Fruit fly (Drosophila melanogaster): ENCODE measurements around the gene ND-20.

ND-20 gene

DNA sequence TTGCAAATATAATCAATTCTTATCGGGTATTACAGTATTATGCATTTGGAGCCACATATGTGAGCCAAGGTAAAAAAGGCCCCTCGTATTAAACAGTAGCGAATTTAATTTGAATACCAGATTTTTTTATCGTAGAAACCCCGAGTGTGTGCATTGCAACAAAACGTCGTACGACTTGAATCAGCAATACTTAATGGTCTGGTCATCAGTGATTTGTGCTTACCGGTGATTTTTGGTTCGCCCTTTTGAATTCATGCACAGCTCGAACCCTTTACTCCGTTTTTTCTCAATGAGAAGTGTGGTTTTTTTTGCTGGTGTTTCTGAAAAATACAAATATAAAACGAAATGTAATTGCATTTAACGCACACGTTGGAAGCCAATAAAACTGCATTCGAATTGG lies 3.0 kb upstream of the ND-20 start:
- TF ChIP-seq tj (GFP tag; optimal IDR thresholded peaks at IDR 0.05) (peak; percentile 96), Clk (GFP tag; optimal IDR thresholded peaks at IDR 0.05) (no peak), CG33017 (tag; optimal IDR thresholded peaks at IDR 0.05) (no peak)

DNA sequence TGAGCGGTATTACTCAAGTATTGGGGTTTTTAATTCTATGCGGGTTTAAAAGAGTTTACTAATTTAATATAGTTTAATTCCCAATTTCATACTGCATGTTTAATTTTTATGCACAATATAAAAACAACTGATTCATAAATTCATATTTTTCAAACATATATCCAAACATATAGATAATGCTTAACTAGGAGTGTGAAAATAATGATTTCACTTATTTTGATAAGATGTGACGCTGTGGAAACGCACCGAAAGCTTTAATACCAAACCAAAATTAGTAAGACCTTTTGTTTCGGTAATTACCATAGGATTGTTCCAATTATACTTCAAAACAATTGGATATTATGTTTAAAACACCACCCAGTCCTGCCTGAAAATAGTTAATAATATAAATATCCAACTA lies 3.1 kb downstream of the ND-20 start, which contains the start of gene Slc25A46a:
Gene Slc25A46a, plus strand, starts transcription at position 272 of the 400 bp plus-strand sequence.
- no peak for TF ChIP-seq CG33017 (tag; optimal IDR thresholded peaks at IDR 0.05)
- TF ChIP-seq bab1 (GFP tag; optimal IDR thresholded peaks at IDR 0.05) = peak; percentile 28

DNA sequence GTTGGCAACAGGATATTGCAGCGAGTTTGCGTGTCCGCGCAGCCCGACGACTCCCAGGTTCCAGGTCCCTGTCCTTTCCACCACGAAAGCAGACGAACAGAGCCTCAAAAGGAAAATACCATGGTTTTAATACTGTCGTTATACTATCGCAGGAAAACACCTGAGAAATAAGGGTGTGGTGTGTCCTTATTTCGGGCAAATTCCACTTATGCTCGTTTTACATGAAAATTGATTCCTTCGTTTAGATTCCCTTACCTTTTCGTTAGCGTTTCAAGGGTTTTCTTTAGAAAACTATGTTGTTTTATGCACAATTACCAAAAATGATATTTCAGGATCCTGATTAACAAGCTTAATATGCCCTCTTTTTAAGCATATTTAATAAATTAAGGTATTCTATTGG lies 3.8 kb downstream of the ND-20 start, which contains the start of gene Cep164:
Gene Cep164, minus strand, starts transcription at position 101 of the 400 bp plus-strand sequence.
- TF ChIP-seq CG7101 (tag; optimal IDR thresholded peaks at IDR 0.05) (no peak), CG1620 (GFP tag; optimal IDR thresholded peaks at IDR 0.05) (no peak), CG5204 (GFP tag; optimal IDR thresholded peaks at IDR 0.05) (no peak), Clk (GFP tag; optimal IDR thresholded peaks at IDR 0.05) (no peak), CG12768 (GFP tag; optimal IDR thresholded peaks at IDR 0.05) (no peak), CG7045 (GFP tag; optimal IDR thresholded peaks at IDR 0.05) (no peak), CG33017 (tag; optimal IDR thresholded peaks at IDR 0.05) (no peak), CG11617 (GFP tag; optimal IDR thresholded peaks at IDR 0.05) (no peak), Mnt (GFP tag; optimal IDR thresholded peaks at IDR 0.05) (no peak), pad (GFP tag; optimal IDR thresholded peaks at IDR 0.05) (no peak), tj (GFP tag; optimal IDR thresholded peaks at IDR 0.05) (no peak), kay (GFP tag; ENCODE audit: borderline replicate concordance) (no peak)

DNA sequence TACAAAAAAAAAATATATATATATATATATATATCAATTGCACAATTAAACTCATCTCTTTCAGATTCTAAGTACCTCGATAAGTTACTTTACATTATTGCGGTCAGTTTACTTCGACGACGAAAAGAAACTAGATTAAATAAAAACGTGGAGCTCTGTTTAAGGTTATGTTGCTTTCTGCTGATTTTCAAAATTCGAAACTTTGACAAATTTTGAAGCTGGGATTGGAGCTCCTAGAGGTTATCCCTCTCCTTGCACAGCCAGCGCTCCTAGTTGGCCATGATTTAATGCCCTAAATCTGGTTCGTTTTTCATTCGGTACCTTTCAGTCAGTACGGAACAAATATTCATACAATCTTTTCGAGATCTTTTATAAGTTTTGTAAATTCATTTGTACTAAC lies 10.0 kb downstream of the ND-20 start, which contains the start of gene CG42766:
Gene CG42766, plus strand, starts transcription at position 301 of the 400 bp plus-strand sequence.
- no peak for TF ChIP-seq CG7101 (tag; optimal IDR thresholded peaks at IDR 0.05)
- TF ChIP-seq CG12768 (GFP tag; optimal IDR thresholded peaks at IDR 0.05) = no peak
- no peak for TF ChIP-seq cic (GFP tag; optimal IDR thresholded peaks at IDR 0.05)
- TF ChIP-seq toe (GFP tag; optimal IDR thresholded peaks at IDR 0.05) = no peak
- no peak for TF ChIP-seq ovo (GFP tag; optimal IDR thresholded peaks at IDR 0.05)
- TF ChIP-seq CG14711 (tag; optimal IDR thresholded peaks at IDR 0.05) = no peak
- TF ChIP-seq cnc (optimal IDR thresholded peaks at IDR 0.05) = no peak
- no peak for TF ChIP-seq Clk (GFP tag; optimal IDR thresholded peaks at IDR 0.05)
- TF ChIP-seq Hr96 (GFP tag; optimal IDR thresholded peaks at IDR 0.05) = no peak

DNA sequence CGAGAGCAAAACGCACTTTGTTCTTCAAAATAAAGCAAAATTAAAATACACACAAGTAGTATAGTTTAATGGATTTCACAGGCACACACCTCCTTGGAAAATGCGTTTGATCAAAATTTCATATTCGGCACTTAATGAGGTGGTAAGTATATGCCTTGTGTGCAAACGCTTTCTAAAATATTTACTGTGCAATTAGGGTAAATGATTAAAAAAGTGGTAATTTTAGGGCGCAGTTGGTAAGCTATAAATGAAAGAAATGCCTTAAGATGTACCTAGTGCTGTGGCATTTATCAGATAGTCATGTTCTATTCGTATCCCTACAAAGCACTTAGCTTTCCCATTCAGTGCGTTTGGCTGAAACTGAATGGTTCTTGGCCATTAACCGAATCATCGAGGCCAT lies 12.5 kb downstream of the ND-20 start, which contains the start of gene Or13a:
Gene Or13a, plus strand, starts transcription at position 301 of the 400 bp plus-strand sequence.
- no peak for TF ChIP-seq CG5204 (GFP tag; optimal IDR thresholded peaks at IDR 0.05)
- no peak for TF ChIP-seq Clk (GFP tag; optimal IDR thresholded peaks at IDR 0.05)
- no peak for TF ChIP-seq CG1620 (GFP tag; optimal IDR thresholded peaks at IDR 0.05)
- no peak for TF ChIP-seq CG33017 (tag; optimal IDR thresholded peaks at IDR 0.05)
- TF ChIP-seq CG11617 (GFP tag; optimal IDR thresholded peaks at IDR 0.05) = no peak
- no peak for TF ChIP-seq tj (GFP tag; optimal IDR thresholded peaks at IDR 0.05)
- TF ChIP-seq Mnt (GFP tag; optimal IDR thresholded peaks at IDR 0.05) = no peak
- TF ChIP-seq kay (GFP tag; ENCODE audit: borderline replicate concordance) = no peak
- no peak for TF ChIP-seq Hr96 (GFP tag; optimal IDR thresholded peaks at IDR 0.05)
- no peak for TF ChIP-seq Crg-1 (GFP tag; optimal IDR thresholded peaks at IDR 0.05)

DNA sequence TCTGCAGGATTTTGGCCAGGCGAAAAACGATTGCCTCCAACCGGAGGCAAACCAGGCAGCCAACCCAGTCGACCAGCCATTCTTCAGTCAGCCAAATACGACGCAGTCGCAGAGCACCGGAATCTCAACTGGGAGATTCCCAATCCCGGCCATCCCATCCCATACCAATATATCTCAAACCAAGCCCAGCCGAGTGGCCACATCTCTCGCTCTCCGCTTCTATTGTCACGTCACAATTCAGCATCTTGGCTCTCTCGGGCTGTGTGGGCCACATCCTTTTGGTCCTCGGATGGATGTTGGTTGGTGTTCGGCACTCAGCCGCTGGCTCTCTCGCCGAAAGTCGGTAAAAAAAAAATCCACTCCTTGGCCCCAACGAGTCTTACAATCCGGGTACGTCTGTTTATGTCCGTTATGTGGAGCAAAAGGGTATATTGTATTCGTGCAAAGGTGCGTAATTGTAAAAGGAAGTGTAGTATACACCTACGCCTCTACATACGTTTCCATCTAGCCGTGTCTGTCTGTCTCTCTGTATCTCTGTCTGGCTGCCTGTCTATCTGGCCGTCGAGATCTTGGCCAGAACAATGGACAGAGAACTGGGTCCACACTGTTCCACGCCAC lies 13.3 kb downstream of the ND-20 start, which contains the start of gene mmd:
Gene mmd, minus strand, starts transcription at position 3 of the 618 bp plus-strand sequence.
- TF ChIP-seq kay (GFP tag; ENCODE audit: borderline replicate concordance) (no peak), Mnt (GFP tag; optimal IDR thresholded peaks at IDR 0.05) (no peak), CG14711 (tag; optimal IDR thresholded peaks at IDR 0.05) (no peak), CG11617 (GFP tag; optimal IDR thresholded peaks at IDR 0.05) (no peak), ovo (GFP tag; optimal IDR thresholded peaks at IDR 0.05) (no peak), Clk (GFP tag; optimal IDR thresholded peaks at IDR 0.05) (no peak), toe (GFP tag; optimal IDR thresholded peaks at IDR 0.05) (no peak), CG12768 (GFP tag; optimal IDR thresholded peaks at IDR 0.05) (no peak), cnc (optimal IDR thresholded peaks at IDR 0.05) (no peak), tj (GFP tag; optimal IDR thresholded peaks at IDR 0.05) (no peak), Crg-1 (GFP tag; optimal IDR thresholded peaks at IDR 0.05) (no peak), CG33017 (tag; optimal IDR thresholded peaks at IDR 0.05) (no peak), CG1620 (GFP tag; optimal IDR thresholded peaks at IDR 0.05) (no peak), CG7045 (GFP tag; optimal IDR thresholded peaks at IDR 0.05) (no peak), cic (GFP tag; optimal IDR thresholded peaks at IDR 0.05) (no peak), bab1 (GFP tag; optimal IDR thresholded peaks at IDR 0.05) (no peak), CG7101 (tag; optimal IDR thresholded peaks at IDR 0.05) (no peak), Hr96 (GFP tag; optimal IDR thresholded peaks at IDR 0.05) (no peak)

DNA sequence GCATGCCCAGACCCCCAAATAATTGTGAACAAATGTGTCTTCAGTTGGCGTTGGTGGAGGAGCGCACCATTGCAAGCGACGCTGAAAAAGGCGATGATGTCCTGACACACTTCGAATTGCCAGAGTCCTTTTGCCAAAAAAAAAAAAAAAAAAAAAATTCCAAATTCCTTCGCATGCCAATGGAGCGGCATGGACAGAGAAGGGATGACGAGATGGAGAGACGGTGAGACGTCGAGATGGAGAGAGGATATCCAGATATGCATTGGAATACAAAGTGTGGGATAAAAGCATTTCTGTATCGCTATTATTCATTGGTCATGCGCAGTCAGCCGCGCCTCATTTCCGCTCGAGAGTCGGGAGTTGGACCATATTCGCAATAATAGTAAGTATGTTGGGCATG lies 15.0 kb downstream of the ND-20 start:
- no peak for TF ChIP-seq kay (GFP tag; ENCODE audit: borderline replicate concordance)
- no peak for TF ChIP-seq CG7101 (tag; optimal IDR thresholded peaks at IDR 0.05)
- TF ChIP-seq tj (GFP tag; optimal IDR thresholded peaks at IDR 0.05) = no peak
- no peak for TF ChIP-seq cnc (optimal IDR thresholded peaks at IDR 0.05)
- TF ChIP-seq CG33017 (tag; optimal IDR thresholded peaks at IDR 0.05) = no peak
- no peak for TF ChIP-seq bab1 (GFP tag; optimal IDR thresholded peaks at IDR 0.05)
- TF ChIP-seq pad (GFP tag; optimal IDR thresholded peaks at IDR 0.05) = no peak
- no peak for TF ChIP-seq ovo (GFP tag; optimal IDR thresholded peaks at IDR 0.05)
- TF ChIP-seq Clk (GFP tag; optimal IDR thresholded peaks at IDR 0.05) = no peak
- TF ChIP-seq toe (GFP tag; optimal IDR thresholded peaks at IDR 0.05) = no peak
- no peak for TF ChIP-seq CG7045 (GFP tag; optimal IDR thresholded peaks at IDR 0.05)
- no peak for TF ChIP-seq CG12768 (GFP tag; optimal IDR thresholded peaks at IDR 0.05)
- no peak for TF ChIP-seq CG5204 (GFP tag; optimal IDR thresholded peaks at IDR 0.05)
